Worm (Caenorhabditis elegans): ENCODE measurements around the gene erfa-3.
A peak's percentile ranks its signal among the peaks of the same experiment; 100 is the strongest.

The erfa-3 gene

ce11 chrV:11122466-11122865 lies 9.6 kb upstream of the erfa-3 start, which contains the start of gene mboa-2:
mboa-2 (minus strand) TSS chrV:11122493.
- TF ChIP-seq sem-4 (tag; optimal IDR thresholded peaks at IDR 0.05) (peak; percentile 25), ztf-4 (tag; optimal IDR thresholded peaks at IDR 0.05) (peak; percentile 56), nhr-237 (tag; optimal IDR thresholded peaks at IDR 0.05) (no peak), nhr-6 (tag; optimal IDR thresholded peaks at IDR 0.05) (peak; percentile 59), F13H6.1 (tag; optimal IDR thresholded peaks at IDR 0.05) (peak; percentile 28), elt-3 (tag; optimal IDR thresholded peaks at IDR 0.05) (no peak), lsy-2 (tag; optimal IDR thresholded peaks at IDR 0.05) (peak; percentile 23 to 41), lin-13 (GFP tag; optimal IDR thresholded peaks at IDR 0.05) (peak; percentile 72), crh-2 (tag; optimal IDR thresholded peaks at IDR 0.05) (peak; percentile 50), nhr-129 (tag; optimal IDR thresholded peaks at IDR 0.05) (peak; percentile 43), nhr-77 (tag; optimal IDR thresholded peaks at IDR 0.05) (peak; percentile 22), sma-9 (GFP tag; optimal IDR thresholded peaks at IDR 0.05) (peak; percentile 51), sma-9 (tag; optimal IDR thresholded peaks at IDR 0.05) (no peak), nhr-25 (tag; optimal IDR thresholded peaks at IDR 0.05) (peak; percentile 30), unc-62 (GFP tag; optimal IDR thresholded peaks at IDR 0.05) (no peak), mab-5 (tag; optimal IDR thresholded peaks at IDR 0.05) (no peak), sma-3 (GFP tag; optimal IDR thresholded peaks at IDR 0.05) (peak; percentile 58), gmeb-1 (tag; optimal IDR thresholded peaks at IDR 0.05) (peak; percentile 37)

- no peak for TF ChIP-seq ZK546.5 (tag; optimal IDR thresholded peaks at IDR 0.05)
- TF ChIP-seq R02D3.7 (tag; optimal IDR thresholded peaks at IDR 0.05): no peak
- peak; percentile 24 for TF ChIP-seq unc-55 (GFP tag; optimal IDR thresholded peaks at IDR 0.05)
- TF ChIP-seq nhr-237 (tag; optimal IDR thresholded peaks at IDR 0.05): no peak
- peak; percentile 60 for TF ChIP-seq nhr-25 (tag; optimal IDR thresholded peaks at IDR 0.05)
- TF ChIP-seq egl-27 (tag; optimal IDR thresholded peaks at IDR 0.05): no peak
- TF ChIP-seq sma-3 (GFP tag; optimal IDR thresholded peaks at IDR 0.05): no peak
- no peak for TF ChIP-seq elt-1 (tag; optimal IDR thresholded peaks at IDR 0.05)
- TF ChIP-seq nhr-10 (tag; optimal IDR thresholded peaks at IDR 0.05): no peak
- TF ChIP-seq mab-5 (tag; optimal IDR thresholded peaks at IDR 0.05): no peak
- no peak for TF ChIP-seq nhr-77 (tag; optimal IDR thresholded peaks at IDR 0.05)
- no peak for TF ChIP-seq snpc-4 (tag; optimal IDR thresholded peaks at IDR 0.05)
- TF ChIP-seq fos-1 (tag; optimal IDR thresholded peaks at IDR 0.05): peak; percentile 23
- no peak for TF ChIP-seq nhr-23 (tag; optimal IDR thresholded peaks at IDR 0.05)
- TF ChIP-seq ztf-11 (tag; optimal IDR thresholded peaks at IDR 0.05): no peak
- no peak for TF ChIP-seq alr-1 (tag; optimal IDR thresholded peaks at IDR 0.05)
- TF ChIP-seq ztf-1 (GFP tag; conservative IDR thresholded peaks at IDR 0.05): no peak
- no peak for TF ChIP-seq nhr-6 (tag; optimal IDR thresholded peaks at IDR 0.05)
- TF ChIP-seq zag-1 (tag; optimal IDR thresholded peaks at IDR 0.05): no peak
- TF ChIP-seq aly-2 (tag; optimal IDR thresholded peaks at IDR 0.05): no peak
- TF ChIP-seq sma-9 (GFP tag; optimal IDR thresholded peaks at IDR 0.05): peak; percentile 39
- TF ChIP-seq sma-9 (tag; optimal IDR thresholded peaks at IDR 0.05): no peak
- TF ChIP-seq lin-13 (GFP tag; optimal IDR thresholded peaks at IDR 0.05): no peak
- TF ChIP-seq gmeb-1 (tag; optimal IDR thresholded peaks at IDR 0.05): no peak
- no peak for TF ChIP-seq lin-11 (tag; optimal IDR thresholded peaks at IDR 0.05)
- no peak for TF ChIP-seq ztf-4 (tag; optimal IDR thresholded peaks at IDR 0.05)
- no peak for TF ChIP-seq unc-62 (GFP tag; optimal IDR thresholded peaks at IDR 0.05)
- TF ChIP-seq unc-39 (tag; optimal IDR thresholded peaks at IDR 0.05): no peak
- no peak for TF ChIP-seq blmp-1 (tag; optimal IDR thresholded peaks at IDR 0.05; ENCODE audit: insufficient read depth)
- peak in 1 of 2 experiments; percentile 62 for TF ChIP-seq lsy-2 (tag; optimal IDR thresholded peaks at IDR 0.05)
- peak; percentile 34 for TF ChIP-seq crh-2 (tag; optimal IDR thresholded peaks at IDR 0.05)
- no peak for TF ChIP-seq dmd-4 (tag; optimal IDR thresholded peaks at IDR 0.05)
- no peak for TF ChIP-seq Y55F3AM.14 (GFP tag; optimal IDR thresholded peaks at IDR 0.05)
- TF ChIP-seq F13H6.1 (tag; optimal IDR thresholded peaks at IDR 0.05): peak; percentile 3
- no peak for TF ChIP-seq nhr-21 (tag; optimal IDR thresholded peaks at IDR 0.05)
- no peak for TF ChIP-seq ceh-82 (tag; optimal IDR thresholded peaks at IDR 0.05)
- TF ChIP-seq nhr-129 (tag; optimal IDR thresholded peaks at IDR 0.05): peak; percentile 85
- no peak for TF ChIP-seq nhr-12 (tag; optimal IDR thresholded peaks at IDR 0.05)
- TF ChIP-seq mdl-1 (tag; optimal IDR thresholded peaks at IDR 0.05): peak; percentile 42 to 61
- no peak for TF ChIP-seq ceh-16 (tag; optimal IDR thresholded peaks at IDR 0.05)
- peak; percentile 74 for TF ChIP-seq C34F6.9 (tag; optimal IDR thresholded peaks at IDR 0.05)
- peak; percentile 9 for TF ChIP-seq ama-1 (optimal IDR thresholded peaks at IDR 0.05)
- TF ChIP-seq peb-1 (tag; optimal IDR thresholded peaks at IDR 0.05): no peak
- no peak for TF ChIP-seq sem-4 (tag; optimal IDR thresholded peaks at IDR 0.05)
- no peak for TF ChIP-seq elt-3 (tag; optimal IDR thresholded peaks at IDR 0.05)
- no peak for TF ChIP-seq mbf-1 (tag; optimal IDR thresholded peaks at IDR 0.05)
- no peak for TF ChIP-seq skn-1 (tag; optimal IDR thresholded peaks at IDR 0.05)
- no peak for TF ChIP-seq lin-39 (tag; optimal IDR thresholded peaks at IDR 0.05)
- no peak for TF ChIP-seq nhr-11 (tag; optimal IDR thresholded peaks at IDR 0.05)
Observed at ce11 chrV:11121247-11121646, 8.4 kb upstream of the erfa-3 start.
